Fruit fly (Drosophila melanogaster) whole organism, prepupa: Measurements from ENCODE around the gene CG17105.

Experiments
- CG10631 ChIP-seq: fragments of 200-800 bp; sonication (Bioruptor generic); optimal IDR thresholded peaks from 2 replicates; lab custom pipeline; 2016; ENCODE audit warnings: missing biosample characterization, missing genetic modification characterization
- CG10669 ChIP-seq: fragments of 200-800 bp; sonication (Bioruptor generic); optimal IDR thresholded peaks from 3 replicates; lab custom pipeline; 2018; ENCODE audit warnings: missing biosample characterization, mild to moderate bottlenecking, missing genetic modification characterization, moderate library complexity
- CG11762 ChIP-seq: fragments of 200-800 bp; sonication (Bioruptor generic); optimal IDR thresholded peaks from 3 replicates; lab custom pipeline; 2016; ENCODE audit warnings: missing biosample characterization, missing genetic modification characterization; ENCODE audit not compliant: insufficient read depth
- CG15336 ChIP-seq: fragments of 200-800 bp; sonication (Bioruptor generic); IDR thresholded peaks from 2 replicates; pipeline ENCODE4 v1.3.6; 2022; ENCODE audit warnings: missing biosample characterization, missing genetic modification characterization
- CG1621 ChIP-seq: fragments of 200-800 bp; sonication (Bioruptor generic); optimal IDR thresholded peaks from 3 replicates; lab custom pipeline; 2018; ENCODE audit warnings: missing biosample characterization, mild to moderate bottlenecking, missing genetic modification characterization
- CG31627 ChIP-seq: fragments of 200-800 bp; sonication (Bioruptor generic); optimal IDR thresholded peaks from 3 replicates; lab custom pipeline; 2016; ENCODE audit warnings: missing biosample characterization, missing genetic modification characterization
- CG34406 ChIP-seq: fragments of 200-800 bp; sonication (Bioruptor generic); optimal IDR thresholded peaks from 3 replicates; lab custom pipeline; 2016; ENCODE audit warnings: missing biosample characterization, missing genetic modification characterization
- CG3919 ChIP-seq: fragments of 200-800 bp; sonication (Bioruptor generic); optimal IDR thresholded peaks from 3 replicates; lab custom pipeline; 2016; ENCODE audit warnings: missing biosample characterization, missing genetic modification characterization
- CG6808 ChIP-seq: fragments of 200-800 bp; sonication (Bioruptor generic); optimal IDR thresholded peaks from 3 replicates; lab custom pipeline; 2017; ENCODE audit warnings: missing biosample characterization, missing genetic modification characterization, mild to moderate bottlenecking, moderate library complexity, missing genetic modification reagents
- CG7368 ChIP-seq: fragments of 200-800 bp; sonication (Bioruptor generic); optimal IDR thresholded peaks from 3 replicates; lab custom pipeline; 2016; ENCODE audit warnings: missing biosample characterization, missing genetic modification characterization
- CG8119 ChIP-seq: fragments of 200-800 bp; sonication (Bioruptor generic); IDR thresholded peaks from 3 replicates; pipeline ENCODE4 v1.3.6; 2022; ENCODE audit warnings: missing biosample characterization, missing genetic modification characterization
- CG8319 ChIP-seq: fragments of 200-800 bp; sonication (Bioruptor generic); optimal IDR thresholded peaks from 3 replicates; lab custom pipeline; 2016; ENCODE audit warnings: missing biosample characterization, missing genetic modification characterization
- CG9139 ChIP-seq: fragments of 200-800 bp; sonication (Bioruptor generic); optimal IDR thresholded peaks from 3 replicates; lab custom pipeline; 2017; ENCODE audit warnings: missing biosample characterization, mild to moderate bottlenecking, missing genetic modification characterization
- Eip75B ChIP-seq: fragments of 200-800 bp; sonication (Bioruptor generic); optimal IDR thresholded peaks from 3 replicates; lab custom pipeline; 2016; ENCODE audit warnings: missing biosample characterization, missing genetic modification characterization
- Eip78C ChIP-seq: fragments of 200-800 bp; sonication (Bioruptor generic); peaks from one replicate; lab custom pipeline; 2016; ENCODE audit warnings: missing biosample characterization, missing genetic modification characterization
- Ets21C ChIP-seq: fragments of 200-800 bp; sonication (Bioruptor generic); optimal IDR thresholded peaks from 3 replicates; lab custom pipeline; 2016; ENCODE audit warnings: missing biosample characterization, missing genetic modification characterization
- Ets96B ChIP-seq: fragments of 200-800 bp; optimal IDR thresholded peaks from 2 replicates; lab custom pipeline; 2019; ENCODE audit warnings: missing biosample characterization, mild to moderate bottlenecking, missing genetic modification characterization, moderate library complexity
- Gug ChIP-seq: fragments of 200-800 bp; sonication (Bioruptor generic); IDR thresholded peaks from 2 replicates; pipeline ENCODE4 v1.3.6; 2022; ENCODE audit warnings: missing biosample characterization, missing genetic modification characterization
- Hr38 ChIP-seq: sonication (Bioruptor generic); optimal IDR thresholded peaks from 2 replicates; lab custom pipeline; 2016; ENCODE audit warnings: missing biosample characterization, missing genetic modification characterization
- Lpt ChIP-seq: fragments of 200-800 bp; sonication (Bioruptor generic); optimal IDR thresholded peaks from 3 replicates; lab custom pipeline; 2016; ENCODE audit warnings: missing biosample characterization, missing genetic modification characterization
- Met ChIP-seq: fragments of 200-800 bp; sonication (Bioruptor generic); optimal IDR thresholded peaks from 3 replicates; lab custom pipeline; 2016; ENCODE audit warnings: missing biosample characterization, missing genetic modification characterization
- OdsH ChIP-seq: fragments of 200-800 bp; sonication (Bioruptor generic); optimal IDR thresholded peaks from 3 replicates; lab custom pipeline; 2016; ENCODE audit warnings: missing biosample characterization, missing genetic modification characterization
- Sox102F ChIP-seq: fragments of 200-800 bp; sonication (Bioruptor generic); optimal IDR thresholded peaks from 2 replicates; lab custom pipeline; 2016; ENCODE audit warnings: missing biosample characterization, mild to moderate bottlenecking, missing genetic modification characterization
- Sox15 ChIP-seq: fragments of 200-800 bp; sonication (Bioruptor generic); optimal IDR thresholded peaks from 3 replicates; lab custom pipeline; 2016; ENCODE audit warnings: missing biosample characterization, missing genetic modification characterization
- achi ChIP-seq: fragments of 200-800 bp; sonication (Bioruptor generic); optimal IDR thresholded peaks from 3 replicates; lab custom pipeline; 2016; ENCODE audit warnings: missing biosample characterization, missing genetic modification characterization
- acj6 ChIP-seq: fragments of 200-800 bp; sonication (Bioruptor generic); optimal IDR thresholded peaks from 3 replicates; lab custom pipeline; 2016; ENCODE audit warnings: missing biosample characterization, missing genetic modification characterization
- cyc ChIP-seq: fragments of 200-800 bp; sonication (Bioruptor generic); optimal IDR thresholded peaks from 3 replicates; lab custom pipeline; 2016; ENCODE audit warnings: missing biosample characterization, missing genetic modification characterization
- dac ChIP-seq: fragments of 200-800 bp; sonication (Bioruptor generic); optimal IDR thresholded peaks from 2 replicates; lab custom pipeline; 2017; ENCODE audit warnings: missing biosample characterization, mild to moderate bottlenecking, missing genetic modification characterization
- dsx ChIP-seq: fragments of 200-800 bp; optimal IDR thresholded peaks from 3 replicates; lab custom pipeline; 2019; ENCODE audit warnings: missing biosample characterization, mild to moderate bottlenecking, missing genetic modification characterization, moderate library complexity; ENCODE audit not compliant: poor library complexity, severe bottlenecking
- lz ChIP-seq: fragments of 200-800 bp; sonication (Bioruptor generic); optimal IDR thresholded peaks from 3 replicates; lab custom pipeline; 2016; ENCODE audit warnings: missing biosample characterization, missing genetic modification characterization
- net ChIP-seq: fragments of 200-800 bp; sonication (Bioruptor generic); optimal IDR thresholded peaks from 3 replicates; lab custom pipeline; 2016; ENCODE audit warnings: missing biosample characterization, missing genetic modification characterization
- pdm3 ChIP-seq: fragments of 200-800 bp; sonication (Bioruptor generic); optimal IDR thresholded peaks from 3 replicates; lab custom pipeline; 2016; ENCODE audit warnings: missing biosample characterization, missing genetic modification characterization
- ss ChIP-seq, 2 experiments: fragments of 200-800 bp; sonication (Bioruptor generic); optimal IDR thresholded peaks; 2 replicates in 1 of 2; 3 replicates in 1 of 2; lab custom pipeline; 2017 to 2018; ENCODE audit warnings: mild to moderate bottlenecking in 2 of 2, missing biosample characterization in 2 of 2, missing genetic modification characterization in 2 of 2, moderate library complexity in 1 of 2
- svp ChIP-seq: fragments of 200-800 bp; sonication (Bioruptor generic); peaks from one replicate; lab custom pipeline; 2016; ENCODE audit warnings: missing biosample characterization, missing genetic modification characterization
- vri ChIP-seq: fragments of 200-800 bp; sonication (Bioruptor generic); optimal IDR thresholded peaks from 3 replicates; lab custom pipeline; 2016; ENCODE audit warnings: missing biosample characterization, mild to moderate bottlenecking, missing genetic modification characterization

Gene CG17105

dm6 chr2L:10688764-10689163, 7.9 kb downstream of the CG17105 start:
- TF ChIP-seq lz (GFP tag; lab: Kevin White, UChicago) (no peak), OdsH (GFP tag; lab: Kevin White, UChicago) (no peak), net (no peak), Met (GFP tag; lab: Kevin White, UChicago) (no peak), CG10669 (no peak), vri (GFP tag; lab: Kevin White, UChicago) (no peak), Gug (GFP tag; lab: Robert Waterston, UW) (no peak), CG1621 (no peak), CG34406 (GFP tag; lab: Kevin White, UChicago) (no peak), acj6 (no peak), pdm3 (GFP tag; lab: Kevin White, UChicago) (no peak), cyc (no peak), CG8319 (no peak), CG10631 (no peak), achi (no peak), Eip75B (no peak), Hr38 (GFP tag; lab: Kevin White, UChicago) (no peak), CG6808 (GFP tag; lab: Kevin White, UChicago) (no peak)

dm6 chr2L:10689221-10690034, 8.6 kb downstream of the CG17105 start, which contains the start of gene CG7294:
Gene CG7294, minus strand, starts transcription at chr2L:10689271.
- TF ChIP-seq Lpt (GFP tag; lab: Kevin White, UChicago) = no peak
- no peak for TF ChIP-seq Sox102F (GFP tag; lab: Kevin White, UChicago)
- no peak for TF ChIP-seq CG11762 (GFP tag; lab: Kevin White, UChicago)
- no peak for TF ChIP-seq Gug (GFP tag; lab: Robert Waterston, UW)
- no peak for TF ChIP-seq CG10631
- no peak for TF ChIP-seq CG3919 (GFP tag; lab: Kevin White, UChicago)
- TF ChIP-seq Ets21C (GFP tag; lab: Kevin White, UChicago) = no peak
- no peak for TF ChIP-seq Met (GFP tag; lab: Kevin White, UChicago)
- no peak for TF ChIP-seq Hr38 (GFP tag; lab: Kevin White, UChicago)
- TF ChIP-seq dac (GFP tag; lab: Kevin White, UChicago) = no peak
- no peak for TF ChIP-seq CG31627
- no peak for TF ChIP-seq CG8119 (GFP tag; lab: Robert Waterston, UW)
- TF ChIP-seq CG34406 (GFP tag; lab: Kevin White, UChicago) = no peak
- no peak for TF ChIP-seq CG8319
- no peak for TF ChIP-seq ss (GFP tag; optimal IDR thresholded peaks at IDR 0.05; lab: Kevin White, UChicago)
- TF ChIP-seq acj6 = no peak
- TF ChIP-seq pdm3 (GFP tag; lab: Kevin White, UChicago) = no peak

- TF ChIP-seq Sox15 (GFP tag; lab: Kevin White, UChicago) = no peak
- TF ChIP-seq CG7368 (GFP tag; lab: Kevin White, UChicago) = no peak
- no peak for TF ChIP-seq OdsH (GFP tag; lab: Kevin White, UChicago)
- TF ChIP-seq net = no peak
- no peak for TF ChIP-seq ss (GFP tag; optimal IDR thresholded peaks at IDR 0.05; lab: Kevin White, UChicago)
- no peak for TF ChIP-seq CG15336 (GFP tag; lab: Robert Waterston, UW)
Measured at dm6 chr2L:10693018-10693417, 12.2 kb downstream of the CG17105 start.

- TF ChIP-seq svp (GFP tag; lab: Kevin White, UChicago) (peak; percentile 80), Ets96B (tag; lab: Kevin White, UChicago) (peak; percentile 53), dsx (peak; percentile 8), Eip78C (GFP tag; lab: Kevin White, UChicago) (peak; percentile 30), acj6 (no peak), Hr38 (GFP tag; lab: Kevin White, UChicago) (no peak), CG1621 (no peak), CG9139 (GFP tag; lab: Kevin White, UChicago) (peak; percentile 21), lz (GFP tag; lab: Kevin White, UChicago) (no peak), ss (GFP tag; optimal IDR thresholded peaks at IDR 0.05; lab: Kevin White, UChicago) (peak in 1 of 2 experiments; percentile 22), CG6808 (GFP tag; lab: Kevin White, UChicago) (peak; percentile 42)
- TF ChIP-seq, all 60 proteins: peak for 7
Measured at dm6 chr2L:10694053-10694618, 13.3 kb downstream of the CG17105 start, which contains the start of gene CG17108. Gene CG17108, minus strand, starts transcription at chr2L:10694103.
